Worm (Caenorhabditis elegans) whole organism, L1 larva: ENCODE measurements around the gene npr-41.

Experiments
- ama-1 ChIP-seq: fragments of 150-350 bp; optimal IDR thresholded peaks from 2 replicates; lab custom pipeline; 2014
- ceh-88 ChIP-seq: fragments of 200-800 bp; sonication (Bioruptor generic); IDR thresholded peaks from 2 replicates; pipeline ENCODE4 v1.3.6; 2022; ENCODE audit warnings: missing genetic modification characterization, missing compliant biosample characterization
- ces-1 ChIP-seq: fragments of 150-350 bp; optimal IDR thresholded peaks from 2 replicates; lab custom pipeline; 2014; ENCODE audit warnings: missing biosample characterization, missing genetic modification reagents, missing genetic modification characterization
- dpl-1 ChIP-seq, 3 experiments: fragments of 150-350 bp in 2 of 3; sonication (generic microtip) in 1 of 3; optimal IDR thresholded peaks; 2 replicates each; lab custom pipeline; 2014 to 2017; ENCODE audit warnings: missing biosample characterization in 3 of 3, missing genetic modification characterization in 3 of 3, missing genetic modification reagents in 3 of 3
- egl-27 ChIP-seq, 2 experiments: fragments of 150-350 bp in 1 of 2; sonication (generic microtip); optimal IDR thresholded peaks; 3 replicates each; lab custom pipeline; 2017 to 2018; ENCODE audit warnings: missing biosample characterization in 2 of 2, missing genetic modification characterization in 2 of 2, missing genetic modification reagents in 2 of 2
- lin-13 ChIP-seq: fragments of 150-350 bp; optimal IDR thresholded peaks from 2 replicates; lab custom pipeline; 2014; ENCODE audit warnings: missing biosample characterization, missing genetic modification reagents, missing genetic modification characterization
- mdl-1 ChIP-seq, 2 experiments: fragments of 150-350 bp; optimal IDR thresholded peaks; 2 replicates each; lab custom pipeline; 2014 to 2017; ENCODE audit warnings: missing biosample characterization in 2 of 2, missing genetic modification characterization in 2 of 2, inconsistent platforms in 1 of 2
- mep-1 ChIP-seq: fragments of 150-350 bp; optimal IDR thresholded peaks from 2 replicates; lab custom pipeline; 2014; ENCODE audit warnings: missing biosample characterization, missing genetic modification characterization
- rnt-1 ChIP-seq: sonication (generic microtip); optimal IDR thresholded peaks from 2 replicates; lab custom pipeline; 2016; ENCODE audit warnings: mild to moderate bottlenecking, missing genetic modification characterization, moderate library complexity, missing compliant biosample characterization
- snpc-4 ChIP-seq: fragments of 150-350 bp; optimal IDR thresholded peaks from 2 replicates; lab custom pipeline; 2014; ENCODE audit warnings: missing biosample characterization, missing genetic modification characterization
- tlp-1 ChIP-seq: fragments of 150-350 bp; optimal IDR thresholded peaks from 2 replicates; lab custom pipeline; 2014; ENCODE audit warnings: missing biosample characterization, missing genetic modification characterization
- unc-30 ChIP-seq: sonication (generic microtip); optimal IDR thresholded peaks from 2 replicates; lab custom pipeline; 2017; ENCODE audit warnings: missing biosample characterization, missing genetic modification characterization
- zag-1 ChIP-seq: fragments of 150-350 bp; optimal IDR thresholded peaks from 2 replicates; lab custom pipeline; 2014; ENCODE audit warnings: missing biosample characterization, missing genetic modification characterization

DNA sequence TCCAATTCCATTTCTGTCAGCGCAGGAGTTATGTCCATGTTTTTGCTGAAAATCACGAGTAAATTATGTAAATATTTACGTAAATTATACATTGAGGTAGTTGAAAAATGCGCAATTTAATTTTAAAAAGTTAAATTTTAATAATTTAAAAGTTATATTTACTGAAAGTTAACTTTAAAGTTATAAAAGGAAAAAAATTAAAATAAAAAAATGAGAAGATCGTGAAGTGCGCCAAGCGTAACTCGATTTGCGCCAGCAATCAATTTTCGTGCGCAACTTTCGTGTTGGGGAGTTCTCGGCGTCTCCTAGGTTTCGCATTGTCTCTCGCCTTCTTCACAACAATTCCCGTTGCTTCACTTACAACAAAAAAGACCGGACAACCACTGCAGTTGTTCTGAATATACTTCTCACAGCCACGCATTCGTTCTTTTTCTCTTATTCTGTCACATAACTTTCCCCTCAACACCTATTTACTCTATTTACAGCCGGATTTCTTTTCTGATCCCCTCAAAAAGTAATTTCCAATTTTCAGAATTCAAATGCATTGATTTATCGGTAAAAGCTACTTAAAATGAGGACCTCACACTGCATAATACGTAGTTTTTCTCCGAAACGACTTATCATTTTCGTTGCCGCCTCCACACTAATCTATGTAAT lies 36.8 kb upstream of the npr-41 start, which contains the start of the genes metl-1 and W02B12.11:
- TF ChIP-seq rnt-1 (tag; lab: Kevin White, UChicago), result peak; percentile 93
- peak; percentile 81 for TF ChIP-seq snpc-4 (tag; lab: Kevin White, UChicago)
- TF ChIP-seq zag-1 (tag; lab: Kevin White, UChicago), result peak; percentile 46
- no peak for TF ChIP-seq unc-30 (tag; lab: Kevin White, UChicago)
- peak in 1 of 2 experiments; percentile 62 for TF ChIP-seq mdl-1 (tag; optimal IDR thresholded peaks at IDR 0.05; lab: Kevin White, UChicago)
- TF ChIP-seq ama-1, result no peak
- no peak for TF ChIP-seq egl-27 (tag; optimal IDR thresholded peaks at IDR 0.05; lab: Kevin White, UChicago)
- peak; percentile 67 for TF ChIP-seq lin-13 (GFP tag; lab: Kevin White, UChicago)
- TF ChIP-seq ces-1 (GFP tag; lab: Kevin White, UChicago), result no peak
- TF ChIP-seq ceh-88 (GFP tag; lab: Robert Waterston, UW), result 0 out of 2 replicates have a peak, but pooled peaks have one; percentile 40
- TF ChIP-seq dpl-1 (GFP tag; optimal IDR thresholded peaks at IDR 0.05; lab: Kevin White, UChicago), result peak; percentile 74 to 81 (median 81)
- no peak for TF ChIP-seq tlp-1
- TF ChIP-seq mep-1 (tag; lab: Kevin White, UChicago), result peak; percentile 96
